Worm (Caenorhabditis elegans): ENCODE data around the gene ugt-44.

ce11 chrIV:10475234-10475633 is 5.7 kb downstream of the ugt-44 start:
- TF ChIP-seq ztf-4 (tag; optimal IDR thresholded peaks at IDR 0.05) (no peak), nhr-237 (tag; optimal IDR thresholded peaks at IDR 0.05) (no peak), nhr-12 (tag; optimal IDR thresholded peaks at IDR 0.05) (no peak), lsy-2 (tag; optimal IDR thresholded peaks at IDR 0.05) (no peak), nhr-11 (tag; optimal IDR thresholded peaks at IDR 0.05) (no peak)

Measured in whole organism, L2 larva.